Worm (Caenorhabditis elegans) whole organism, L2 larva: Measurements from ENCODE around the gene cyp-35B1.

ENCODE experiments used
- ceh-82 ChIP-seq: fragments of 150-350 bp; optimal IDR thresholded peaks from 2 replicates; lab custom pipeline; 2014; ENCODE audit warnings: missing biosample characterization, missing genetic modification characterization
- fos-1 ChIP-seq: fragments of 150-350 bp; optimal IDR thresholded peaks from 2 replicates; lab custom pipeline; 2014; ENCODE audit warnings: missing biosample characterization, missing genetic modification characterization
- lin-13 ChIP-seq: fragments of 150-350 bp; optimal IDR thresholded peaks from 2 replicates; lab custom pipeline; 2014; ENCODE audit warnings: missing biosample characterization, missing genetic modification reagents, missing genetic modification characterization
- nhr-23 ChIP-seq: fragments of 150-350 bp; optimal IDR thresholded peaks from 2 replicates; lab custom pipeline; 2014; ENCODE audit warnings: missing biosample characterization, missing genetic modification reagents, missing genetic modification characterization
- nhr-25 ChIP-seq: fragments of 150-350 bp; sonication (generic microtip); optimal IDR thresholded peaks from 3 replicates; lab custom pipeline; 2014; ENCODE audit warnings: missing biosample characterization, missing genetic modification characterization
- ztf-11 ChIP-seq: sonication (generic microtip); optimal IDR thresholded peaks from 2 replicates; lab custom pipeline; 2017; ENCODE audit warnings: missing biosample characterization, missing genetic modification characterization
- ztf-4 ChIP-seq: fragments of 150-350 bp; optimal IDR thresholded peaks from 2 replicates; lab custom pipeline; 2014; ENCODE audit warnings: missing biosample characterization, missing genetic modification characterization

DNA sequence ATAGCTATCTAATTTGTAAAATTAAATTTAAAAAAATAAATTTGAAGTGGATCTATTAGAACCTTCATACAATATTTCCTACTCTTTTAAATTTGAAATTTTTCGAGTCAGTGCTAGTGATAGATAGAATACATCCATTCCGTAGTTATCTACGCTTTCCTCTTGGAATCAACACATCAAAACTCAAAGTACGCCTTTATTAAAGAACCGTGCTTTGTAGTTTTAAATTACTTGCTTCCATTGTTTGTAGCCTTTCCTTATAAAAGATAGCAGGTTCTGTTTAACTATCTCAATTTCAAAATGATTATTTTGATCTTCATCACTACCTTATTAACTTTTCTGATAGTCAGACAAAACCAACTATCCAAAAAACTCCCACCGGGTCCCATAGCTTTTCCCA, 6.2 kb downstream of the cyp-35B1 start, which contains the start of gene cyp-35B3:
- TF ChIP-seq nhr-25 (tag; lab: Kevin White, UChicago) (no peak), ztf-11 (tag; lab: Kevin White, UChicago) (no peak), nhr-23 (tag; lab: Kevin White, UChicago) (no peak), ceh-82 (tag; lab: Kevin White, UChicago) (no peak), fos-1 (tag; lab: Kevin White, UChicago) (no peak), ztf-4 (tag; lab: Kevin White, UChicago) (no peak), lin-13 (GFP tag; lab: Kevin White, UChicago) (no peak)
